Fruit fly (Drosophila melanogaster) whole organism, embryonic: ENCODE data around the gene sesB.

ENCODE experiments used
- CG10147 ChIP-seq: fragments of 200-800 bp; sonication (Bioruptor generic); optimal IDR thresholded peaks from 2 replicates; lab custom pipeline; 2019; ENCODE audit warnings: missing biosample characterization, mild to moderate bottlenecking, missing genetic modification characterization, moderate library complexity
- CG10654 ChIP-seq: fragments of 200-800 bp; sonication (Bioruptor generic); optimal IDR thresholded peaks from 2 replicates; lab custom pipeline; 2016; ENCODE audit warnings: missing biosample characterization, missing genetic modification characterization
- CG11695 ChIP-seq: fragments of 200-800 bp; sonication (Bioruptor generic); IDR thresholded peaks from 3 replicates; pipeline ENCODE4 v1.3.6; 2022; ENCODE audit warnings: missing biosample characterization, missing genetic modification characterization
- CG14710 ChIP-seq: fragments of 200-800 bp; sonication (Bioruptor generic); optimal IDR thresholded peaks from 3 replicates; lab custom pipeline; 2019; ENCODE audit warnings: missing biosample characterization, mild to moderate bottlenecking, missing genetic modification characterization, moderate library complexity
- CG15073 ChIP-seq: fragments of 200-800 bp; sonication (Bioruptor generic); optimal IDR thresholded peaks from 2 replicates; lab custom pipeline; 2016; ENCODE audit warnings: missing biosample characterization, missing genetic modification characterization
- CG1603 ChIP-seq: fragments of 200-800 bp; sonication (Bioruptor generic); optimal IDR thresholded peaks from 2 replicates; lab custom pipeline; 2019; ENCODE audit warnings: missing biosample characterization, mild to moderate bottlenecking, missing genetic modification characterization, moderate library complexity
- CG17359 ChIP-seq: fragments of 200-800 bp; sonication (Bioruptor generic); optimal IDR thresholded peaks from 3 replicates; lab custom pipeline; 2018; ENCODE audit warnings: missing biosample characterization, mild to moderate bottlenecking, missing genetic modification characterization, moderate library complexity
- CG17361 ChIP-seq: fragments of 200-800 bp; sonication (Bioruptor generic); IDR thresholded peaks from 3 replicates; pipeline ENCODE4 v1.3.6; 2022; ENCODE audit warnings: missing biosample characterization, missing genetic modification characterization
- CG17829 ChIP-seq: fragments of 200-800 bp; optimal IDR thresholded peaks from 2 replicates; lab custom pipeline; 2019; ENCODE audit warnings: missing biosample characterization, mild to moderate bottlenecking, missing genetic modification characterization, moderate library complexity
- CG18619 ChIP-seq: fragments of 200-800 bp; sonication (Bioruptor generic); optimal IDR thresholded peaks from 3 replicates; lab custom pipeline; 2017; ENCODE audit warnings: missing biosample characterization, mild to moderate bottlenecking, missing genetic modification characterization
- CG2120 ChIP-seq: fragments of 200-800 bp; sonication (Bioruptor generic); optimal IDR thresholded peaks from 3 replicates; lab custom pipeline; 2016; ENCODE audit warnings: missing biosample characterization, missing genetic modification characterization
- CG31365 ChIP-seq: fragments of 200-800 bp; sonication (Bioruptor generic); optimal IDR thresholded peaks from 2 replicates; lab custom pipeline; 2018; ENCODE audit warnings: missing biosample characterization, mild to moderate bottlenecking, missing genetic modification characterization
- CG4820 ChIP-seq: fragments of 200-800 bp; sonication (Bioruptor generic); optimal IDR thresholded peaks from 3 replicates; lab custom pipeline; 2016; ENCODE audit warnings: missing biosample characterization, missing genetic modification characterization
- CG5245 ChIP-seq: fragments of 200-800 bp; sonication (Bioruptor generic); optimal IDR thresholded peaks from 3 replicates; lab custom pipeline; 2016; ENCODE audit warnings: missing biosample characterization, missing genetic modification characterization
- CG6854 ChIP-seq: fragments of 200-800 bp; sonication (Bioruptor generic); optimal IDR thresholded peaks from 3 replicates; lab custom pipeline; 2017; ENCODE audit warnings: missing biosample characterization, mild to moderate bottlenecking, missing genetic modification characterization
- CG7271 ChIP-seq: fragments of 200-800 bp; sonication (Bioruptor generic); optimal IDR thresholded peaks from 2 replicates; lab custom pipeline; 2018; ENCODE audit warnings: missing biosample characterization, mild to moderate bottlenecking, missing genetic modification characterization, moderate library complexity
- CG7839 ChIP-seq: fragments of 200-800 bp; sonication (Bioruptor generic); optimal IDR thresholded peaks from 3 replicates; lab custom pipeline; 2018; ENCODE audit warnings: missing biosample characterization, mild to moderate bottlenecking, missing genetic modification characterization, moderate library complexity
- CG8388 ChIP-seq: fragments of 200-800 bp; sonication (Bioruptor generic); optimal IDR thresholded peaks from 2 replicates; lab custom pipeline; 2019; ENCODE audit warnings: missing biosample characterization, mild to moderate bottlenecking, missing genetic modification characterization, moderate library complexity
- CG9609 ChIP-seq: fragments of 200-800 bp; sonication (Bioruptor generic); optimal IDR thresholded peaks from 3 replicates; lab custom pipeline; 2016; ENCODE audit warnings: missing biosample characterization, missing genetic modification characterization
- CG9932 ChIP-seq: fragments of 200-800 bp; sonication (Bioruptor generic); IDR thresholded peaks from 2 replicates; pipeline ENCODE4 v1.3.6; 2022; ENCODE audit warnings: missing biosample characterization, missing genetic modification characterization
- Deaf1 ChIP-seq: fragments of 200-800 bp; optimal IDR thresholded peaks from 3 replicates; lab custom pipeline; 2019; ENCODE audit warnings: missing biosample characterization, mild to moderate bottlenecking, missing genetic modification characterization, moderate library complexity
- Fer3 ChIP-seq: fragments of 200-800 bp; sonication (Bioruptor generic); optimal IDR thresholded peaks from 2 replicates; lab custom pipeline; 2018; ENCODE audit warnings: missing biosample characterization, mild to moderate bottlenecking, missing genetic modification characterization, moderate library complexity
- HLH3B ChIP-seq: fragments of 200-800 bp; sonication (Bioruptor generic); IDR thresholded peaks from 2 replicates; pipeline ENCODE4 v1.3.6; 2022; ENCODE audit warnings: missing biosample characterization, missing genetic modification characterization
- Hr51 ChIP-seq, 2 experiments: fragments of 200-800 bp; sonication (Bioruptor generic); optimal IDR thresholded peaks; 2 replicates in 1 of 2; 3 replicates in 1 of 2; lab custom pipeline; 2016 to 2018; ENCODE audit warnings: missing biosample characterization in 2 of 2, missing genetic modification characterization in 2 of 2, mild to moderate bottlenecking in 1 of 2, moderate library complexity in 1 of 2
- Lhr ChIP-seq: fragments of 200-800 bp; sonication (Bioruptor generic); optimal IDR thresholded peaks from 3 replicates; lab custom pipeline; 2017; ENCODE audit warnings: mild to moderate bottlenecking, missing biosample characterization, missing genetic modification reagents, missing genetic modification characterization
- MTF-1 ChIP-seq: fragments of 200-800 bp; sonication (Bioruptor generic); optimal IDR thresholded peaks from 2 replicates; lab custom pipeline; 2018; ENCODE audit warnings: missing biosample characterization, mild to moderate bottlenecking, missing genetic modification characterization, borderline replicate concordance
- NC2β ChIP-seq: fragments of 200-800 bp; sonication (Bioruptor generic); optimal IDR thresholded peaks from 2 replicates; lab custom pipeline; 2016; ENCODE audit warnings: missing biosample characterization, missing genetic modification characterization
- NFAT ChIP-seq: fragments of 200-800 bp; sonication (Bioruptor generic); IDR thresholded peaks from 2 replicates; pipeline ENCODE4 v1.3.6; 2022; ENCODE audit warnings: missing biosample characterization, missing genetic modification characterization
- Nf-YA ChIP-seq: fragments of 200-800 bp; sonication (Bioruptor generic); IDR thresholded peaks from 2 replicates; pipeline ENCODE4 v1.3.6; 2022; ENCODE audit warnings: missing biosample characterization, missing genetic modification characterization
- Nf-YC ChIP-seq: fragments of 200-800 bp; optimal IDR thresholded peaks from 3 replicates; lab custom pipeline; 2019; ENCODE audit warnings: missing biosample characterization, mild to moderate bottlenecking, missing genetic modification characterization, moderate library complexity
- Oaz ChIP-seq: fragments of 200-800 bp; sonication (Bioruptor generic); IDR thresholded peaks from 2 replicates; pipeline ENCODE4 v1.3.6; 2022; ENCODE audit warnings: missing biosample characterization, missing genetic modification characterization
- Taf1 ChIP-seq: fragments of 200-800 bp; sonication (Bioruptor generic); IDR thresholded peaks from 2 replicates; pipeline ENCODE4 v1.3.6; 2022; ENCODE audit warnings: missing biosample characterization, missing genetic modification characterization
- aop ChIP-seq: fragments of 200-800 bp; sonication (Bioruptor generic); IDR thresholded peaks from 2 replicates; pipeline ENCODE4 v1.3.6; 2022; ENCODE audit warnings: missing biosample characterization, missing genetic modification characterization
- bsh ChIP-seq, 2 experiments: fragments of 200-800 bp; sonication (Bioruptor generic); optimal IDR thresholded peaks; 2 replicates each; lab custom pipeline; 2017 to 2018; ENCODE audit warnings: mild to moderate bottlenecking in 2 of 2, missing biosample characterization in 2 of 2, missing genetic modification characterization in 2 of 2, moderate library complexity in 1 of 2
- crc ChIP-seq: fragments of 200-800 bp; sonication (Bioruptor generic); optimal IDR thresholded peaks from 2 replicates; lab custom pipeline; 2016; ENCODE audit warnings: missing biosample characterization, missing genetic modification characterization
- dmrt99B ChIP-seq: fragments of 200-800 bp; sonication (Bioruptor generic); optimal IDR thresholded peaks from 2 replicates; lab custom pipeline; 2018; ENCODE audit warnings: missing biosample characterization, mild to moderate bottlenecking, missing genetic modification characterization, moderate library complexity
- dysf ChIP-seq: fragments of 200-800 bp; sonication (Bioruptor generic); IDR thresholded peaks from 3 replicates; pipeline ENCODE4 v1.3.6; 2022; ENCODE audit warnings: missing biosample characterization, missing genetic modification characterization
- gcm2 ChIP-seq: fragments of 200-800 bp; sonication (Bioruptor generic); optimal IDR thresholded peaks from 2 replicates; lab custom pipeline; 2016; ENCODE audit warnings: missing biosample characterization, missing genetic modification characterization
- gsb ChIP-seq: fragments of 200-800 bp; sonication (Bioruptor generic); IDR thresholded peaks from 2 replicates; pipeline ENCODE4 v1.3.6; 2022; ENCODE audit warnings: missing biosample characterization, missing genetic modification characterization
- gsb-n ChIP-seq: fragments of 200-800 bp; sonication (Bioruptor generic); optimal IDR thresholded peaks from 3 replicates; lab custom pipeline; 2018; ENCODE audit warnings: missing biosample characterization, mild to moderate bottlenecking, missing genetic modification characterization
- org-1 ChIP-seq: fragments of 200-800 bp; sonication (Bioruptor generic); optimal IDR thresholded peaks from 2 replicates; lab custom pipeline; 2017; ENCODE audit warnings: missing biosample characterization, missing genetic modification characterization
- otp ChIP-seq: fragments of 200-800 bp; sonication (Bioruptor generic); IDR thresholded peaks from 3 replicates; pipeline ENCODE4, ENCODE4 v1.3.6; 2022; ENCODE audit warnings: missing biosample characterization, missing genetic modification characterization
- pb ChIP-seq: fragments of 200-800 bp; sonication (Bioruptor generic); optimal IDR thresholded peaks from 3 replicates; lab custom pipeline; 2016; ENCODE audit warnings: missing biosample characterization, missing genetic modification characterization
- sens ChIP-seq: fragments of 200-800 bp; sonication (Bioruptor generic); peaks from one replicate; lab custom pipeline; 2016; ENCODE audit warnings: missing biosample characterization, missing genetic modification characterization
- seq ChIP-seq: fragments of 200-800 bp; sonication (Bioruptor generic); IDR thresholded peaks from 2 replicates; pipeline ENCODE4 v1.3.6; 2022; ENCODE audit warnings: missing biosample characterization, missing genetic modification characterization
- slbo ChIP-seq: fragments of 200-800 bp; sonication (Bioruptor generic); IDR thresholded peaks from 2 replicates; pipeline ENCODE4 v1.3.6; 2022; ENCODE audit warnings: missing biosample characterization, missing genetic modification characterization
- sob ChIP-seq: fragments of 200-800 bp; sonication (Bioruptor generic); IDR thresholded peaks from 2 replicates; pipeline ENCODE4 v1.3.6; 2022; ENCODE audit warnings: missing biosample characterization, missing genetic modification characterization
- tgo ChIP-seq: fragments of 200-800 bp; sonication (Bioruptor generic); IDR thresholded peaks from 3 replicates; pipeline ENCODE4 v1.3.6; 2022; ENCODE audit warnings: missing biosample characterization, missing genetic modification characterization
- ttk ChIP-seq: fragments of 200-800 bp; sonication (Bioruptor generic); IDR thresholded peaks from 2 replicates; pipeline ENCODE4 v2.1.2; 2022; ENCODE audit warnings: missing biosample characterization, missing genetic modification characterization
- vfl ChIP-seq: fragments of 200-800 bp; sonication (Bioruptor generic); optimal IDR thresholded peaks from 2 replicates; lab custom pipeline; 2016; ENCODE audit warnings: missing biosample characterization, missing genetic modification characterization
- zfh2 ChIP-seq: fragments of 200-800 bp; sonication (Bioruptor generic); optimal IDR thresholded peaks from 2 replicates; lab custom pipeline; 2016; ENCODE audit warnings: missing biosample characterization, missing genetic modification characterization

Gene sesB

dm6 chrX:10775690-10776089, 11.1 kb downstream of the sesB start (continued):
- TF ChIP-seq sob (peak; percentile 47; the same call in 1 of the 2 replicates), CG11695 (GFP tag; lab: Robert Waterston, UW) (peak; percentile 87), otp (GFP tag; lab: Robert Waterston, UW) (0 out of 3 replicates have a peak, but pooled peaks have one; percentile 44), CG15073 (GFP tag; lab: Kevin White, UChicago) (no peak), CG6854 (GFP tag; lab: Kevin White, UChicago) (no peak), gcm2 (GFP tag; lab: Kevin White, UChicago) (peak; percentile 16), dysf (GFP tag; lab: Robert Waterston, UW) (peak; percentile 69), CG2120 (GFP tag; lab: Kevin White, UChicago) (peak; percentile 23), dmrt99B (tag; lab: Kevin White, UChicago) (peak; percentile 74), Taf1 (GFP tag; lab: Robert Waterston, UW) (no peak), CG9932 (GFP tag; lab: Robert Waterston, UW) (peak; percentile 23; the same call in 1 of the 2 replicates), Oaz (peak; percentile 43; the same call in 1 of the 2 replicates), seq (GFP tag; lab: Robert Waterston, UW) (peak; percentile 59; the same call in 1 of the 2 replicates), pb (GFP tag; lab: Kevin White, UChicago) (peak; percentile 15), CG17829 (tag; lab: Kevin White, UChicago) (no peak), CG9609 (GFP tag; lab: Kevin White, UChicago) (peak; percentile 29), CG7839 (tag; lab: Kevin White, UChicago) (peak; percentile 60), gsb-n (tag; lab: Kevin White, UChicago) (no peak), CG14710 (tag; lab: Kevin White, UChicago) (no peak), zfh2 (no peak), CG4820 (GFP tag; lab: Kevin White, UChicago) (no peak), CG8388 (peak; percentile 27), bsh (GFP tag; optimal IDR thresholded peaks at IDR 0.05; lab: Kevin White, UChicago) (peak in 1 of 2 experiments; percentile 25), Nf-YA (peak; percentile 24; the same call in 1 of the 2 replicates), CG5245 (GFP tag; lab: Kevin White, UChicago) (no peak), MTF-1 (GFP tag; lab: Kevin White, UChicago) (no peak), NFAT (GFP tag; lab: Robert Waterston, UW) (no peak), sens (GFP tag; lab: Kevin White, UChicago) (peak; percentile 66), Deaf1 (tag; lab: Kevin White, UChicago) (no peak), NC2β (GFP tag; lab: Kevin White, UChicago) (no peak), CG31365 (tag; lab: Kevin White, UChicago) (no peak), CG17359 (peak; percentile 63), vfl (GFP tag; lab: Kevin White, UChicago) (no peak), CG1603 (tag; lab: Kevin White, UChicago) (peak; percentile 67), crc (GFP tag; lab: Kevin White, UChicago) (peak; percentile 0), Hr51 (GFP tag; optimal IDR thresholded peaks at IDR 0.05; lab: Kevin White, UChicago) (peak in 1 of 2 experiments; percentile 64), CG18619 (GFP tag; lab: Kevin White, UChicago) (peak; percentile 31), CG10147 (GFP tag; lab: Kevin White, UChicago) (no peak), CG17361 (GFP tag; lab: Robert Waterston, UW) (0 out of 3 replicates have a peak, but pooled peaks have one; percentile 18), CG10654 (GFP tag; lab: Kevin White, UChicago) (peak; percentile 44), aop (no peak), Lhr (no peak), HLH3B (peak; percentile 54), org-1 (GFP tag; lab: Kevin White, UChicago) (peak; percentile 38), tgo (GFP tag; lab: Robert Waterston, UW) (peak; percentile 38; the same call in 2 of the 3 replicates), Fer3 (peak; percentile 37), Nf-YC (tag; lab: Kevin White, UChicago) (no peak), slbo (GFP tag; lab: Robert Waterston, UW) (peak; percentile 48; the same call in 1 of the 2 replicates), gsb (GFP tag; lab: Robert Waterston, UW) (peak; percentile 28; the same call in 1 of the 2 replicates), CG7271 (tag; lab: Kevin White, UChicago) (no peak), ttk (peak; percentile 45)
